Worm (Caenorhabditis elegans): ENCODE measurements around the gene srh-291.

Gene srh-291

DNA sequence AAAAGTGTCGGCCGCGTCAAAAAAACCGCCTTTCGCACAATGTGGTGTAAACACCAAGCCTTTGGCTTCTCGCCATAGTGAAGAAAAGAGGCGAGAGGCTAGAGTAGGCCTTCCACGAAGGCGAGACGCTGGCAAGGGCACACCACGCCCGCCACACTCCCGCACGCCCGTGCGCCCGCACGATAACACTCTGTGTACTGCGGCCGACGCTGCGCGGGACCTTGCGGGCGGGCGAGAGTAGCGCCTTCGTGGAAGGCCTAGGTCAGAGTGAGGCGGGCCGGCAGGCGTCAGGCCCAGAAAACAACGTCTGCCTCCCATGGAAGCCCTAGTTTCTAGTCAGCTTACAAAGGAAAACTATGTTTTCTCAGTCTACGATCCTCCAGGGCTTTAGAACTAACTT is 6.7 kb downstream of the srh-291 start:
- no peak for TF ChIP-seq ceh-24 (tag; optimal IDR thresholded peaks at IDR 0.05)
- TF ChIP-seq unc-3 (GFP tag; conservative IDR thresholded peaks at IDR 0.05): no peak
- no peak for TF ChIP-seq unc-3 (tag; optimal IDR thresholded peaks at IDR 0.05)
- no peak for TF ChIP-seq hlh-8 (tag; optimal IDR thresholded peaks at IDR 0.05)
- TF ChIP-seq pha-4 (tag; optimal IDR thresholded peaks at IDR 0.05): no peak
- TF ChIP-seq hlh-6 (tag; optimal IDR thresholded peaks at IDR 0.05): peak; percentile 59
- TF ChIP-seq ets-4 (tag; optimal IDR thresholded peaks at IDR 0.05): no peak
- TF ChIP-seq fkh-10 (GFP tag; optimal IDR thresholded peaks at IDR 0.05): no peak
- no peak for TF ChIP-seq ceh-19 (GFP tag; optimal IDR thresholded peaks at IDR 0.05)
- no peak for TF ChIP-seq hlh-30 (tag; optimal IDR thresholded peaks at IDR 0.05; ENCODE audit: insufficient read depth)
- no peak for TF ChIP-seq fkh-6 (tag; optimal IDR thresholded peaks at IDR 0.05)
- no peak for TF ChIP-seq ceh-2 (tag; optimal IDR thresholded peaks at IDR 0.05)
- TF ChIP-seq zip-5 (tag; optimal IDR thresholded peaks at IDR 0.05): no peak
- TF ChIP-seq ztf-16 (tag; optimal IDR thresholded peaks at IDR 0.05): no peak
- no peak for TF ChIP-seq mec-3 (tag; optimal IDR thresholded peaks at IDR 0.05; ENCODE audit: borderline replicate concordance)
- TF ChIP-seq unc-55 (GFP tag; optimal IDR thresholded peaks at IDR 0.05): no peak
- TF ChIP-seq hlh-15 (tag; optimal IDR thresholded peaks at IDR 0.05): no peak
- TF ChIP-seq pros-1 (tag; optimal IDR thresholded peaks at IDR 0.05): no peak
- no peak for TF ChIP-seq dve-1 (tag; optimal IDR thresholded peaks at IDR 0.05)
- TF ChIP-seq lim-6 (tag; optimal IDR thresholded peaks at IDR 0.05): no peak
- no peak for TF ChIP-seq ceh-31 (tag; optimal IDR thresholded peaks at IDR 0.05)
- TF ChIP-seq Y22D7AL.16 (tag; optimal IDR thresholded peaks at IDR 0.05): no peak
- TF ChIP-seq ref-2 (tag; optimal IDR thresholded peaks at IDR 0.05): peak; percentile 25
- TF ChIP-seq ceh-14 (tag; optimal IDR thresholded peaks at IDR 0.05): peak; percentile 2
- no peak for TF ChIP-seq fax-1 (tag; optimal IDR thresholded peaks at IDR 0.05)
- TF ChIP-seq dmd-4 (tag; optimal IDR thresholded peaks at IDR 0.05; ENCODE audit: borderline replicate concordance): no peak
- TF ChIP-seq unc-42 (tag; optimal IDR thresholded peaks at IDR 0.05): no peak

ce11 chrV:17818567-17818966 is 13.1 kb downstream of the srh-291 start, which contains the start of gene srh-298:
Gene srh-298, plus strand, starts transcription at chrV:17818867.
- TF ChIP-seq madf-2 (tag; optimal IDR thresholded peaks at IDR 0.05) (no peak), ceh-14 (tag; optimal IDR thresholded peaks at IDR 0.05) (no peak), ref-2 (tag; optimal IDR thresholded peaks at IDR 0.05) (no peak), pat-9 (tag; optimal IDR thresholded peaks at IDR 0.05) (no peak), ceh-18 (tag; optimal IDR thresholded peaks at IDR 0.05) (no peak), zip-5 (tag; optimal IDR thresholded peaks at IDR 0.05) (no peak), che-1 (tag; optimal IDR thresholded peaks at IDR 0.05) (no peak), pros-1 (tag; optimal IDR thresholded peaks at IDR 0.05) (no peak)

- TF ChIP-seq ref-2 (tag; optimal IDR thresholded peaks at IDR 0.05) (no peak), eyg-1 (tag; optimal IDR thresholded peaks at IDR 0.05) (no peak), C38D4.7 (GFP tag; optimal IDR thresholded peaks at IDR 0.05) (no peak), dmd-4 (tag; optimal IDR thresholded peaks at IDR 0.05; ENCODE audit: borderline replicate concordance) (no peak), Y22D7AL.16 (tag; optimal IDR thresholded peaks at IDR 0.05) (no peak), hlh-30 (tag; optimal IDR thresholded peaks at IDR 0.05; ENCODE audit: insufficient read depth) (no peak), pat-9 (tag; optimal IDR thresholded peaks at IDR 0.05) (no peak), ceh-6 (GFP tag; optimal IDR thresholded peaks at IDR 0.05) (no peak)
Observed at ce11 chrV:17819704-17820103, 14.3 kb downstream of the srh-291 start.

DNA sequence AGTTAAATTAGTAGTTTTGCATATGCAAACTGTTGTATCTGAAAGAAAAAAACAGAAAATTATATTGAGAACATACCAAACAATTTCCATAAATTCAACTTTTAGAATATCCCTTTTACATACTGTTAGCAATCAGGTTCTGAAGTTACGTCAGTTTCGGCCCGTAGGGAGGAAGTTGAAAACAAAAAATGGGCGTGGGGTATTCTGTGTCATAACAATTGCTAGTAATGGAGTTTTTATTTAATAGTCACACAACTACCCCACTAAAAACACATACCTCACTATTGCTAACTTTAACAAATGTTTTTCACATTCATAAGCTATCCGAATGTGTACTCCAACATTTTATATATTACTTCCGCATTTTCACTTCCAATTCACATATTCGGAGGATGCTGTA is 16.4 kb downstream of the srh-291 start, which contains the start of gene srh-300:
TSS of gene srh-300 (plus strand) at position 301 of the 400 bp plus-strand sequence.
- TF ChIP-seq ceh-24 (tag; optimal IDR thresholded peaks at IDR 0.05): no peak
- TF ChIP-seq rnt-1 (tag; optimal IDR thresholded peaks at IDR 0.05): no peak
- no peak for TF ChIP-seq ceh-31 (tag; optimal IDR thresholded peaks at IDR 0.05)
- TF ChIP-seq ceh-45 (GFP tag; IDR thresholded peaks at IDR 0.05): no peak
- no peak for TF ChIP-seq hlh-13 (GFP tag; optimal IDR thresholded peaks at IDR 0.05)
- TF ChIP-seq dmd-4 (tag; optimal IDR thresholded peaks at IDR 0.05; ENCODE audit: borderline replicate concordance): no peak
- TF ChIP-seq mec-3 (tag; optimal IDR thresholded peaks at IDR 0.05; ENCODE audit: borderline replicate concordance): no peak
- no peak for TF ChIP-seq unc-55 (GFP tag; optimal IDR thresholded peaks at IDR 0.05)
- no peak for TF ChIP-seq lin-11 (tag; optimal IDR thresholded peaks at IDR 0.05)
